Fruit fly (Drosophila melanogaster): ENCODE data around the gene pinta.

Gene pinta

dm6 chr3R:22411879-22412587 lies 12.7 kb downstream of the pinta start:
- TF ChIP-seq Myc (optimal IDR thresholded peaks at IDR 0.05) (no peak), psq (optimal IDR thresholded peaks at IDR 0.05) (no peak), ttk (optimal IDR thresholded peaks at IDR 0.05) (no peak), insv (optimal IDR thresholded peaks at IDR 0.05) (no peak), h (optimal IDR thresholded peaks at IDR 0.05) (no peak), Sin3A (optimal IDR thresholded peaks at IDR 0.05) (no peak)

- no peak for TF ChIP-seq Sin3A (optimal IDR thresholded peaks at IDR 0.05)
- TF ChIP-seq h (optimal IDR thresholded peaks at IDR 0.05) = no peak
- no peak for TF ChIP-seq insv (optimal IDR thresholded peaks at IDR 0.05)
- TF ChIP-seq Myc (optimal IDR thresholded peaks at IDR 0.05) = no peak
- TF ChIP-seq ttk (optimal IDR thresholded peaks at IDR 0.05) = no peak
Observed at dm6 chr3R:22410537-22411360, 14.0 kb downstream of the pinta start, which contains the start of the genes CG13850 and lqfR. Gene CG13850, minus strand, starts transcription at chr3R:22410915. Gene lqfR, plus strand, starts transcription at chr3R:22411301.

DNA sequence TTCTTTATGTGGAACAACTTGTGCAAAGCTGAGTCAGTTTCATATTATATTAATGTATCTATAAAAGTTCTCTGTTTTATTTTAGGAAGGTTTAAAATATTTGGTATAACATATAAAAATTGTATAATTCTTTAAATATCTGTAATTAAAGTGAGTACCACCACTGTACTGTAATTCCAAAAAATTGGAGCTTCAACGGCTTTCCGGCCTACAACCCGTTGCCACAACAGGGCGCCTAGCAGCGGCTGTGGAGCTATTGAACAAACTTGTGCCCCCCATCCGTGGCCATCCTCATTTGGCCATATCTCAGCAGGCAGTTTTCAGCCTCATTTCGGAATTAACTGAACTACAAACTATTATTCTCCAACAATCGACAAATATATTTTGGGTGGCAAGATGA lies 19.1 kb downstream of the pinta start, which contains the start of gene CG13855:
Gene CG13855, plus strand, starts transcription at position 301 of the 400 bp plus-strand sequence.
- TF ChIP-seq ttk (optimal IDR thresholded peaks at IDR 0.05) (no peak), psq (optimal IDR thresholded peaks at IDR 0.05) (no peak), insv (optimal IDR thresholded peaks at IDR 0.05) (no peak), Sin3A (optimal IDR thresholded peaks at IDR 0.05) (no peak), Myc (optimal IDR thresholded peaks at IDR 0.05) (no peak), h (optimal IDR thresholded peaks at IDR 0.05) (no peak)

dm6 chr3R:22402355-22402754 lies 22.4 kb downstream of the pinta start, which contains the start of gene CG13856:
Gene CG13856, plus strand, starts transcription at chr3R:22402655.
- TF ChIP-seq insv (optimal IDR thresholded peaks at IDR 0.05) (no peak), Myc (optimal IDR thresholded peaks at IDR 0.05) (no peak), h (optimal IDR thresholded peaks at IDR 0.05) (no peak), psq (optimal IDR thresholded peaks at IDR 0.05) (no peak)

- TF ChIP-seq insv (optimal IDR thresholded peaks at IDR 0.05) (no peak), Sin3A (optimal IDR thresholded peaks at IDR 0.05) (no peak), h (optimal IDR thresholded peaks at IDR 0.05) (no peak), ttk (optimal IDR thresholded peaks at IDR 0.05) (no peak), Myc (optimal IDR thresholded peaks at IDR 0.05) (no peak), psq (optimal IDR thresholded peaks at IDR 0.05) (no peak)
Observed at dm6 chr3R:22400246-22400645, 24.5 kb downstream of the pinta start.

- TF ChIP-seq ttk (optimal IDR thresholded peaks at IDR 0.05) (no peak), psq (optimal IDR thresholded peaks at IDR 0.05) (no peak), h (optimal IDR thresholded peaks at IDR 0.05) (no peak), insv (optimal IDR thresholded peaks at IDR 0.05) (no peak), Myc (optimal IDR thresholded peaks at IDR 0.05) (no peak), Sin3A (optimal IDR thresholded peaks at IDR 0.05) (no peak)
Observed at dm6 chr3R:22397068-22397700, 27.5 kb downstream of the pinta start.

DNA sequence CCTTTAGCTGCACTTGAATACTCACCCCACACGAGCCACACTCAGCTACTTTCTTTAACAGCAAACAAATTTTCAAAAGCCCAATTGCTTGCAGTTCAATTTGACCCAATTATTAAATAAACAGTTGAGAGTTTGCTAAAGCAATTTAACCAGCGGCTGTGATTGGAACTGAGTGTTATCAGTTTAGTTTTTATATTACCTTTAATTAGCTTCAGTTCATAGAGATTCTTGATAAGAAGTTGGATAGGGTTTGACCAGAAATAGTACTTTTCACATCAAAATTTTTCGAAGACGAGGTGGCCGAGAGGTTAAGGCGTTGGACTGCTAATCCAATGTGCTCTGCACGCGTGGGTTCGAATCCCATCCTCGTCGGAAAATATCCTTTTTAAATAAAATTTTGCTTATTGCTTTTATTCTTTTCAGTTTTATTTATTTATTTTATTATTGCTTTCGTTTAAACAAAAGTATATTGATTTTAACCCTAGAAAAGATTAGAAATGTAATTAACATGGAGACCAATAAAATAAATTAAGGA lies 28.4 kb downstream of the pinta start:
- no peak for TF ChIP-seq Myc (optimal IDR thresholded peaks at IDR 0.05)
- TF ChIP-seq ttk (optimal IDR thresholded peaks at IDR 0.05) = no peak
- TF ChIP-seq Sin3A (optimal IDR thresholded peaks at IDR 0.05) = no peak
- TF ChIP-seq h (optimal IDR thresholded peaks at IDR 0.05) = no peak
- no peak for TF ChIP-seq psq (optimal IDR thresholded peaks at IDR 0.05)
- no peak for TF ChIP-seq insv (optimal IDR thresholded peaks at IDR 0.05)

- TF ChIP-seq h (optimal IDR thresholded peaks at IDR 0.05) = no peak
- no peak for TF ChIP-seq ttk (optimal IDR thresholded peaks at IDR 0.05)
- TF ChIP-seq Sin3A (optimal IDR thresholded peaks at IDR 0.05) = no peak
Observed at dm6 chr3R:22395409-22396178, 29.1 kb downstream of the pinta start.

dm6 chr3R:22394004-22394403 lies 30.7 kb downstream of the pinta start, which contains the start of gene CG13857:
Gene CG13857, minus strand, starts transcription at chr3R:22394104.
- TF ChIP-seq h (optimal IDR thresholded peaks at IDR 0.05) (no peak), insv (optimal IDR thresholded peaks at IDR 0.05) (no peak), Sin3A (optimal IDR thresholded peaks at IDR 0.05) (no peak), Myc (optimal IDR thresholded peaks at IDR 0.05) (no peak), ttk (optimal IDR thresholded peaks at IDR 0.05) (no peak), psq (optimal IDR thresholded peaks at IDR 0.05) (no peak)

- no peak for TF ChIP-seq Sin3A (optimal IDR thresholded peaks at IDR 0.05)
- no peak for TF ChIP-seq Myc (optimal IDR thresholded peaks at IDR 0.05)
- TF ChIP-seq h (optimal IDR thresholded peaks at IDR 0.05) = no peak
- no peak for TF ChIP-seq ttk (optimal IDR thresholded peaks at IDR 0.05)
- no peak for TF ChIP-seq psq (optimal IDR thresholded peaks at IDR 0.05)
- no peak for TF ChIP-seq insv (optimal IDR thresholded peaks at IDR 0.05)
Observed at dm6 chr3R:22390109-22390508, 34.6 kb downstream of the pinta start.

DNA sequence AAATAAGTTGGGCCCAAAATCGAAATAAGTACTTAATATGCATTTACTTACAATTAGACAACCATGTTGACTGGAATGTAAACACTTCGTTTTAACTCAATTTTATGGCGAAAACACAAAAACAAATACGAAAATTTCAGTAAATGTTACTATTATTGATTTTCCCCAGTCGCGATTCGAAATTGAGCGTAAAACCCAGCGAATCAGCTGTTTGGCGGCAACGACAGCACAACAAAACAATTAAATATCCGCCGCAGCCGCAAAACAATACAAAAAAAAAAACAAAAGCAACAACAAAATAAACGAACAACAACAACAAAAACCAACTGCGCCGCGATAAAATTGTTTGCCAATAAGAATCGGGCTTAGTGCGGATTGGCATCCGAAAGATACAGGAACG lies 35.1 kb downstream of the pinta start, which contains the start of the genes CAH8 and CG7059:
Gene CAH8, minus strand, starts transcription at position 101 of the 400 bp plus-strand sequence.
Gene CG7059, plus strand, starts transcription at position 167 of the 400 bp plus-strand sequence.
- TF ChIP-seq insv (optimal IDR thresholded peaks at IDR 0.05) (no peak), h (optimal IDR thresholded peaks at IDR 0.05) (no peak), ttk (optimal IDR thresholded peaks at IDR 0.05) (no peak), Myc (optimal IDR thresholded peaks at IDR 0.05) (no peak), psq (optimal IDR thresholded peaks at IDR 0.05) (no peak), Sin3A (optimal IDR thresholded peaks at IDR 0.05) (no peak)
